Fruit fly (Drosophila melanogaster) whole organism, adult: Measurements from ENCODE around the gene CG42390.

Source experiments
- CG11617 ChIP-seq: fragments of 200-800 bp; sonication (Bioruptor generic); optimal IDR thresholded peaks from 2 replicates; lab custom pipeline; 2017; ENCODE audit warnings: mild to moderate bottlenecking, missing biosample characterization, missing genetic modification reagents, missing genetic modification characterization
- CG12768 ChIP-seq: fragments of 200-800 bp; sonication (Bioruptor generic); optimal IDR thresholded peaks from 2 replicates; lab custom pipeline; 2017; ENCODE audit warnings: missing biosample characterization, missing genetic modification characterization, mild to moderate bottlenecking, moderate library complexity, missing genetic modification reagents
- CG14711 ChIP-seq: fragments of 200-800 bp; sonication (Bioruptor generic); optimal IDR thresholded peaks from 2 replicates; lab custom pipeline; 2018; ENCODE audit warnings: missing biosample characterization, mild to moderate bottlenecking, missing genetic modification characterization, moderate library complexity
- CG1620 ChIP-seq: fragments of 200-800 bp; sonication (Bioruptor generic); optimal IDR thresholded peaks from 2 replicates; lab custom pipeline; 2016; ENCODE audit warnings: missing biosample characterization, missing genetic modification characterization
- CG33017 ChIP-seq: fragments of 200-800 bp; sonication (Bioruptor generic); optimal IDR thresholded peaks from 2 replicates; lab custom pipeline; 2018; ENCODE audit warnings: missing biosample characterization, mild to moderate bottlenecking, missing genetic modification characterization, moderate library complexity
- CG5204 ChIP-seq: fragments of 200-800 bp; sonication (Bioruptor generic); optimal IDR thresholded peaks from 2 replicates; lab custom pipeline; 2016; ENCODE audit warnings: missing biosample characterization, missing genetic modification characterization
- CG7045 ChIP-seq: fragments of 200-800 bp; sonication (Bioruptor generic); optimal IDR thresholded peaks from 2 replicates; lab custom pipeline; 2017; ENCODE audit warnings: missing biosample characterization, mild to moderate bottlenecking, missing genetic modification characterization
- CG7101 ChIP-seq: fragments of 200-800 bp; sonication (Bioruptor generic); optimal IDR thresholded peaks from 2 replicates; lab custom pipeline; 2018; ENCODE audit warnings: missing biosample characterization, mild to moderate bottlenecking, missing genetic modification characterization, moderate library complexity
- Clk ChIP-seq: fragments of 200-800 bp; sonication (Bioruptor generic); optimal IDR thresholded peaks from 2 replicates; lab custom pipeline; 2017; ENCODE audit warnings: missing biosample characterization, missing genetic modification characterization
- Crg-1 ChIP-seq: fragments of 200-800 bp; sonication (Bioruptor generic); optimal IDR thresholded peaks from 2 replicates; lab custom pipeline; 2016; ENCODE audit warnings: missing biosample characterization, missing genetic modification characterization
- Hr96 ChIP-seq: fragments of 200-800 bp; sonication (Bioruptor generic); optimal IDR thresholded peaks from 2 replicates; lab custom pipeline; 2016; ENCODE audit warnings: missing biosample characterization, missing genetic modification characterization
- Mnt ChIP-seq: fragments of 200-800 bp; sonication (Bioruptor generic); optimal IDR thresholded peaks from 2 replicates; lab custom pipeline; 2016; ENCODE audit warnings: missing biosample characterization, mild to moderate bottlenecking, missing genetic modification characterization
- bab1 ChIP-seq: fragments of 200-800 bp; sonication (Bioruptor generic); optimal IDR thresholded peaks from 3 replicates; lab custom pipeline; 2019; ENCODE audit warnings: missing biosample characterization, mild to moderate bottlenecking, missing genetic modification characterization, moderate library complexity
- cic ChIP-seq: fragments of 200-800 bp; sonication (Bioruptor generic); optimal IDR thresholded peaks from 2 replicates; lab custom pipeline; 2017; ENCODE audit warnings: missing biosample characterization, mild to moderate bottlenecking, missing genetic modification characterization, moderate library complexity
- cnc ChIP-seq, 2 experiments: fragments of >200 bp; optimal IDR thresholded peaks; 2 replicates each; lab custom pipeline; 2017
- kay ChIP-seq: fragments of 200-800 bp; sonication (Bioruptor generic); peaks from one replicate; lab custom pipeline; 2016; ENCODE audit warnings: missing biosample characterization, missing genetic modification characterization, borderline replicate concordance
- ovo ChIP-seq: fragments of 200-800 bp; sonication (Bioruptor generic); optimal IDR thresholded peaks from 2 replicates; lab custom pipeline; 2016; ENCODE audit warnings: missing biosample characterization, missing genetic modification characterization
- pad ChIP-seq: fragments of 200-800 bp; sonication (Bioruptor generic); optimal IDR thresholded peaks from 3 replicates; lab custom pipeline; 2017; ENCODE audit warnings: missing biosample characterization, missing genetic modification characterization, mild to moderate bottlenecking, moderate library complexity, missing genetic modification reagents
- tj ChIP-seq: fragments of 200-800 bp; sonication (Bioruptor generic); optimal IDR thresholded peaks from 3 replicates; lab custom pipeline; 2017; ENCODE audit warnings: missing biosample characterization, mild to moderate bottlenecking, missing genetic modification characterization, moderate library complexity
- toe ChIP-seq: fragments of 200-800 bp; sonication (Bioruptor generic); optimal IDR thresholded peaks from 2 replicates; lab custom pipeline; 2016; ENCODE audit warnings: missing biosample characterization, missing genetic modification characterization

The CG42390 gene

DNA sequence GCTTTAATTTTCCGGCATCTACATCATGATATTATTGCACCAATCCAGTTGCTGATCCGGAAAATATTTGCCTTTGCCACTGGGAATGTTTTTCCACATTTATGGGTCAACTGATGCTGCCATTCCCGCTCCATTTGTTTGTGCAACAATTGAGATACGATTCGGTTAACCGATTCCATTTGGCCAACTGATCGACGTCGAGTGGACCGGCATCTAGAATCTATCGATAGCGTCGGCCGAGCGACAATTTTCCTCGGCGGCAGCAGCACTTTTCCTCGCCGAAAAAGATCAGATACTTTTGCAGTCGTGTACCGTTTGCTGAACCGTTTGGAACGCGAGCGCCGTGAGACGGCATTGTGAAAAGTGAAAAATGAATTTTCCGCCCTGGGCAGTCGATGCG is at the start of gene CG42390:
Gene CG42390, plus strand, starts transcription at position 301 of the 400 bp plus-strand sequence.
- TF ChIP-seq cic = no peak
- no peak for TF ChIP-seq Mnt (GFP tag; lab: Kevin White, UChicago)
- no peak for TF ChIP-seq CG11617 (GFP tag; lab: Kevin White, UChicago)
- TF ChIP-seq kay (GFP tag; lab: Kevin White, UChicago) = no peak
- no peak for TF ChIP-seq CG12768 (GFP tag; lab: Kevin White, UChicago)
- no peak for TF ChIP-seq bab1 (GFP tag; lab: Kevin White, UChicago)
- no peak for TF ChIP-seq pad (GFP tag; lab: Kevin White, UChicago)
- no peak for TF ChIP-seq CG33017 (tag; lab: Kevin White, UChicago)
- TF ChIP-seq CG7101 = no peak
- TF ChIP-seq cnc (optimal IDR thresholded peaks at IDR 0.05; lab: Kevin White, UChicago) = no peak
- no peak for TF ChIP-seq ovo (GFP tag; lab: Kevin White, UChicago)
- no peak for TF ChIP-seq Clk (GFP tag; lab: Kevin White, UChicago)
- no peak for TF ChIP-seq tj (GFP tag; lab: Kevin White, UChicago)
- TF ChIP-seq CG5204 (GFP tag; lab: Kevin White, UChicago) = no peak
- no peak for TF ChIP-seq Hr96 (GFP tag; lab: Kevin White, UChicago)
- TF ChIP-seq CG1620 (GFP tag; lab: Kevin White, UChicago) = no peak
- TF ChIP-seq Crg-1 = no peak
- TF ChIP-seq toe = no peak

DNA sequence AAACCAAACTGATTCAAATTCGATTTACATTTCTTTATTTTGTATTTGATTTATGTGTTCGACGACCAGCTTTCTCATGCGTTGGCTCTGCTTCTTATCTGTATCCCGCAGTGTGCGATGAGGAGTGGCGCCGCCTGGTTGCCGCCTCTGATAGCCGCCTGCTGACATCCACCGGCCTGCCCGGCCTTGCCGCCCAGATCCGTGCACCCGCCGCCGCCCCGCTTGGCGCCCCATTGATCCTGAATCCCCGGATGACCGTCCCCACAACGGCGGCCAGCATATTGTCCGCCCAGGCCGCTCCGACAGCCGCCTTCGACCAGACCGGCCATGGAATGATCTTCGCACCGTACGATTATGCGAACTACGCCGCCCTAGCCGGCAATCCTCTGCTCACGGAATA is 48.2 kb upstream of the CG42390 start:
- TF ChIP-seq pad (GFP tag; lab: Kevin White, UChicago) (no peak), CG7101 (no peak), Hr96 (GFP tag; lab: Kevin White, UChicago) (no peak), Mnt (GFP tag; lab: Kevin White, UChicago) (no peak), CG33017 (tag; lab: Kevin White, UChicago) (no peak), CG7045 (GFP tag; lab: Kevin White, UChicago) (no peak), Crg-1 (no peak), ovo (GFP tag; lab: Kevin White, UChicago) (no peak), bab1 (GFP tag; lab: Kevin White, UChicago) (no peak), cic (no peak), kay (GFP tag; lab: Kevin White, UChicago) (no peak)

DNA sequence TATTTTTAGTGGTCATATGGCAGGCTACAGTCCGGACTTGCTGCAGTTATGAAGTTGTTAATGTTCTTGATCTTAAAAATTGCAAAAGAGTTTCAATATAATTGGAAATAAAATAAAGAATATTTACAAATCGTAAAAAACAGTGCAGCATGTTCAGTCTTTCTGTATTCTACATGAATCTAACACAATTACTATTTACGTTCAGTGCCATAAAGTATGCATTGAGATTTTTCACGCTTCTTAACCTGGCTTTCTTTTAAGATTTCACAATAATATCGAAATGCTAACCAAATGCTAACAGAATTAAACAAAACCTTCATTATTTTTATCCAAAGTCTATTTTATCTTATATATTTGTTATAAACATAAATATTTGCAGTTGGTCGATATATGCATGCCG is 47.3 kb upstream of the CG42390 start:
- peak; percentile 72 for TF ChIP-seq kay (GFP tag; lab: Kevin White, UChicago)
- TF ChIP-seq cic = no peak
- no peak for TF ChIP-seq Clk (GFP tag; lab: Kevin White, UChicago)

DNA sequence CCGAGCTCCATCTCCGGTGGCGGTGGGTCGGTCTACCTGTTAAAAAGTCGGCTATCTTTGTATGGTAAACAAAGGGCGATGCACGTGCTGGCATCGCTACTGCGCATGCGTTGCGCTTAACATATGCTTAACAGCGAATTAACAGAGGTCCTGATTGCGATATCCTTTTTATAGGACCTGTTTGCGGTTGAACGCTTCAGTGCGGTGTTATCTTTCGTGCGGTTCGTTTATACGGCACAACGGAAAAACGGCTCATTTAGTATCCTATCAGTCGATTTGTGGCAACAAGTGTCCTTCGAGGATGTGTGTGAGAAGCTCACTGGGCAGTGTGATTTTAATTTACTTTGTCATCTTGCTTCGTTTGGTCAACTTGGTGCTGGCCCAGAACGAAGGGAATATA is 39.7 kb upstream of the CG42390 start, which contains the start of gene CG13408:
Gene CG13408, plus strand, starts transcription at position 222 of the 400 bp plus-strand sequence.
- TF ChIP-seq CG7045 (GFP tag; lab: Kevin White, UChicago) (no peak), kay (GFP tag; lab: Kevin White, UChicago) (no peak), tj (GFP tag; lab: Kevin White, UChicago) (no peak), bab1 (GFP tag; lab: Kevin White, UChicago) (no peak), CG33017 (tag; lab: Kevin White, UChicago) (no peak), CG1620 (GFP tag; lab: Kevin White, UChicago) (no peak), toe (no peak), CG5204 (GFP tag; lab: Kevin White, UChicago) (no peak), Hr96 (GFP tag; lab: Kevin White, UChicago) (no peak), ovo (GFP tag; lab: Kevin White, UChicago) (no peak), CG11617 (GFP tag; lab: Kevin White, UChicago) (no peak), Mnt (GFP tag; lab: Kevin White, UChicago) (no peak), Crg-1 (no peak), cnc (optimal IDR thresholded peaks at IDR 0.05; lab: Kevin White, UChicago) (no peak), cic (no peak)

DNA sequence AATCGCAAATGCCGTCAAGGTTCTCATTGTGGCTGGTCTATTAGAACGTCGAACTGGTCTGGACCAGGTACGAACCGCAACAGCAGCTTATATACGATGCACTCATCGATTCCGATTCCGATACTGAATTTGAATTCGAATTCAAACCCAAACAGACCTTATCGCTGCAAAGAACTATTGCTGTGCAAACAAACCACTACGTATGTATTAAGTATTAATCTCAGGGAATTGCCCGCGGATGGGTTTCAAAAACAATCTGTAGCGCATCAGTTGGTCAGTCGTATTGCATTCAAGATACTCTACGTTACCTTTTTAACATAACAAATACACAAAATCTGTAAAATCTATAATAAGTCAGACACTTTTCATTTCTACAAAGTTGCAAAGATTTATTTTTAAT is 33.6 kb upstream of the CG42390 start, which contains the start of gene BomT3:
Gene BomT3, minus strand, starts transcription at position 101 of the 400 bp plus-strand sequence.
- TF ChIP-seq cic (peak; percentile 1), kay (GFP tag; lab: Kevin White, UChicago) (peak; percentile 55), tj (GFP tag; lab: Kevin White, UChicago) (no peak)

DNA sequence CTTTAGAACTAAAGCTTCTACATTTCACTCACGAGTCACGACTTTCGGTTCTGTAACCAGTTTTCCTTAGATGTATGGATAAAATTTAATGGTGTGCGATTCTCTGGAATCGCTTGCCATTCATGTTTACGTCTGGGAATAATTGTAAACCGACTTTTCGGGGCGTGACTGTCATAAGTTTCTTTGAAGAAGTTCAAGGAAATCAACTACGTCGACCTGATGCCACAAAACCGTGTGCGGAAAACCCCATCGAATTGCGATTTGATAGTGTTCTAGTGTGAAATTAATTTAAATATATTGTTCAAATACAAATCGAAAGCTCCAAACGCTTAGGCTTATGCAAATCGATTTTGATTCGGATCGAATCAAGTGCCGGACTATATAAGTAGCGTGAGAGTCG is 33.1 kb upstream of the CG42390 start, which contains the start of gene BomBc3:
Gene BomBc3, plus strand, starts transcription at position 301 of the 400 bp plus-strand sequence.
- TF ChIP-seq CG7045 (GFP tag; lab: Kevin White, UChicago) = no peak
- no peak for TF ChIP-seq CG5204 (GFP tag; lab: Kevin White, UChicago)
- TF ChIP-seq Mnt (GFP tag; lab: Kevin White, UChicago) = no peak
- no peak for TF ChIP-seq CG14711 (tag; lab: Kevin White, UChicago)
- no peak for TF ChIP-seq cnc (optimal IDR thresholded peaks at IDR 0.05; lab: Kevin White, UChicago)
- TF ChIP-seq Clk (GFP tag; lab: Kevin White, UChicago) = no peak
- no peak for TF ChIP-seq pad (GFP tag; lab: Kevin White, UChicago)

DNA sequence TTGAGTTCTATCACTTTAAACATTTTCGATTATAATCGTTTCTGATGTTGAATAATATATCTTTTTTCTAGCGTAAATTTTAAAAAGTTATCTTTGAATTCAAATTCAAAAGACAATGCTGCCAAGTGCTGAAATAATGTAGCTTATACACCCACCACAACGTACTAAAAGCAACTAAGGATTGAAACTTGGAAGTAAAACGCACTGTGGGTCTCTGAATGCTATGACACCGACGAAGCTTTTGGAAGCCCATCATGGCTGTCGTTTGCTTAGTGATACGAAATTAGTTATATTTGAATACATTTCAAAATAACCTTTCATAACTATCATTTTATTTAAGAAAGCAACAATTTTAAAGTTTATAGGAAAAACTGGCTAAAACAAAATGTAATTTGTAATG is 25.9 kb upstream of the CG42390 start:
- TF ChIP-seq kay (GFP tag; lab: Kevin White, UChicago) = no peak
- no peak for TF ChIP-seq CG5204 (GFP tag; lab: Kevin White, UChicago)
- peak; percentile 16 for TF ChIP-seq bab1 (GFP tag; lab: Kevin White, UChicago)
